Worm (Caenorhabditis elegans): ENCODE data around the gene wdr-20.

DNA sequence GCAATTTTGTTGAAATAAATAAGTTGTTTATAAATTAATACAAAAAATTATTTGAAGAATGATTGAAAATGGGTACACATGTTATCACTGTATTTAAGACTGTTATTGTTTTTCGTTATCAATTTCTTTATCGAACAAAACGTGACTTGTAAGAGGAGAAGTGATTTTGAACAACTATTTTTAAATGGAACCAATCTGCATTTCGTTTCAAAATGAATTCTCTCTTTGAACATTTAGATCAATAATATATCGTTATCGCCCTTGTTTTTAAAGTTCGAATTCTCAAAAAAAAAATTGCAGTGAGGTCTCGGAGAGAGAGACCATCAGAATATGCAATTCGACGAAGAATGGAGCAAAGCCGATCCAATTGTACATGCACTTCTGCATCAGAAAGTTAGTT lies 45.3 kb upstream of the wdr-20 start, which contains the start of gene cul-5:
- TF ChIP-seq fkh-10 (GFP tag; optimal IDR thresholded peaks at IDR 0.05) (no peak), unc-39 (tag; optimal IDR thresholded peaks at IDR 0.05) (no peak), elt-3 (tag; optimal IDR thresholded peaks at IDR 0.05) (no peak), zag-1 (tag; optimal IDR thresholded peaks at IDR 0.05) (no peak), snpc-4 (tag; optimal IDR thresholded peaks at IDR 0.05) (no peak), ceh-82 (tag; optimal IDR thresholded peaks at IDR 0.05) (no peak), ztf-11 (tag; optimal IDR thresholded peaks at IDR 0.05) (no peak), ceh-16 (tag; optimal IDR thresholded peaks at IDR 0.05) (no peak)
